Worm (Caenorhabditis elegans): ENCODE data around the gene Y75B12B.3.

ce11 chrV:15148800-15149199 is 37.3 kb downstream of the Y75B12B.3 start, which contains the start of gene T09F5.1:
- TF ChIP-seq him-1 (tag; optimal IDR thresholded peaks at IDR 0.05), result no peak
- no peak for TF ChIP-seq W03F9.2 (tag; optimal IDR thresholded peaks at IDR 0.05)
- TF ChIP-seq dao-5 (tag; optimal IDR thresholded peaks at IDR 0.05), result no peak

Data from whole organism, L4/young adult.